Worm (Caenorhabditis elegans): Measurements from ENCODE around the gene igcm-2.

ce11 chrX:6337338-6337737, 54.1 kb downstream of the igcm-2 start:
- no peak for TF ChIP-seq madf-3 (GFP tag; IDR thresholded peaks at IDR 0.05)
- TF ChIP-seq lsy-27 (tag; optimal IDR thresholded peaks at IDR 0.05; ENCODE audit: borderline replicate concordance, insufficient read depth) = no peak
- no peak for TF ChIP-seq hsf-1 (GFP tag; IDR thresholded peaks at IDR 0.05)
- no peak for TF ChIP-seq ekl-4 (GFP tag; IDR thresholded peaks at IDR 0.05)
- TF ChIP-seq pha-4 (tag; optimal IDR thresholded peaks at IDR 0.05) = no peak
- no peak for TF ChIP-seq F52B5.7 (tag; optimal IDR thresholded peaks at IDR 0.05)
- no peak for TF ChIP-seq B0035.1 (tag; optimal IDR thresholded peaks at IDR 0.05)
- TF ChIP-seq lin-35 (GFP tag; optimal IDR thresholded peaks at IDR 0.05) = no peak

Measured in whole organism, young adult.